Worm (Caenorhabditis elegans): Measurements from ENCODE around the gene T25D1.1.

ce11 chrX:16502997-16503396 is 16.6 kb upstream of the T25D1.1 start:
- no peak for TF ChIP-seq hlh-15 (tag; optimal IDR thresholded peaks at IDR 0.05)
- no peak for TF ChIP-seq nfya-1 (tag; optimal IDR thresholded peaks at IDR 0.05)
- no peak for TF ChIP-seq sox-4 (tag; optimal IDR thresholded peaks at IDR 0.05)
- no peak for TF ChIP-seq pqm-1 (tag; optimal IDR thresholded peaks at IDR 0.05)
- TF ChIP-seq ahr-1 (tag; optimal IDR thresholded peaks at IDR 0.05) = no peak
- no peak for TF ChIP-seq hlh-8 (tag; optimal IDR thresholded peaks at IDR 0.05)

All from whole organism, late embryonic.